Worm (Caenorhabditis elegans) whole organism, L2 larva: ENCODE data around the gene F25F2.1.

Experiments used
- blmp-1 ChIP-seq: sonication (generic microtip); optimal IDR thresholded peaks from 2 replicates; lab custom pipeline; 2017; ENCODE audit warnings: missing genetic modification characterization, mild to moderate bottlenecking, missing compliant biosample characterization, antibody characterized with exemption, moderate library complexity; ENCODE audit not compliant: insufficient read depth
- lsy-2 ChIP-seq, 2 experiments: fragments of 150-350 bp in 1 of 2; sonication (generic microtip) in 1 of 2; optimal IDR thresholded peaks; 2 replicates each; lab custom pipeline; 2014 to 2017; ENCODE audit warnings: missing biosample characterization in 2 of 2, missing genetic modification characterization in 2 of 2
- mab-5 ChIP-seq: fragments of 150-350 bp; optimal IDR thresholded peaks from 2 replicates; lab custom pipeline; 2014; ENCODE audit warnings: missing biosample characterization, missing genetic modification characterization
- mdl-1 ChIP-seq, 2 experiments: fragments of 150-350 bp in 1 of 2; sonication (generic microtip) in 1 of 2; optimal IDR thresholded peaks; 2 replicates each; lab custom pipeline; 2017; ENCODE audit warnings: missing biosample characterization in 2 of 2, missing genetic modification characterization in 2 of 2
- ztf-11 ChIP-seq: sonication (generic microtip); optimal IDR thresholded peaks from 2 replicates; lab custom pipeline; 2017; ENCODE audit warnings: missing biosample characterization, missing genetic modification characterization

- TF ChIP-seq mab-5 (tag; lab: Kevin White, UChicago) (no peak), blmp-1 (tag; lab: Kevin White, UChicago) (no peak), ztf-11 (tag; lab: Kevin White, UChicago) (no peak), mdl-1 (tag; optimal IDR thresholded peaks at IDR 0.05; lab: Kevin White, UChicago) (no peak), lsy-2 (tag; optimal IDR thresholded peaks at IDR 0.05; lab: Kevin White, UChicago) (peak in 1 of 2 experiments; percentile 62)
Observed at ce11 chrIII:4491164-4492144, 17.2 kb upstream of the F25F2.1 start.
